Worm (Caenorhabditis elegans) whole organism, L1 larva: ENCODE measurements around the gene drr-2.

Experiments
- C04F5.9 ChIP-seq: sonication (generic microtip); optimal IDR thresholded peaks from 2 replicates; lab custom pipeline; 2016; ENCODE audit warnings: missing genetic modification characterization, missing compliant biosample characterization
- aly-2 ChIP-seq: fragments of 150-350 bp; optimal IDR thresholded peaks from 2 replicates; lab custom pipeline; 2014; ENCODE audit warnings: missing biosample characterization, missing genetic modification characterization
- ces-1 ChIP-seq: fragments of 150-350 bp; optimal IDR thresholded peaks from 2 replicates; lab custom pipeline; 2014; ENCODE audit warnings: missing biosample characterization, missing genetic modification reagents, missing genetic modification characterization
- elt-3 ChIP-seq, 6 experiments: fragments of 150-350 bp in 1 of 6; sonication (generic microtip); optimal IDR thresholded peaks; 2 replicates each; lab custom pipeline; 2017 to 2018; ENCODE audit warnings: missing biosample characterization in 6 of 6, missing genetic modification characterization in 6 of 6, inconsistent platforms in 1 of 6
- lin-35 ChIP-seq, 2 experiments: fragments of 150-350 bp; optimal IDR thresholded peaks; 2 replicates each; lab custom pipeline; 2014; ENCODE audit warnings: missing biosample characterization in 2 of 2, missing genetic modification characterization in 2 of 2, missing genetic modification reagents in 2 of 2
- lin-39 ChIP-seq: fragments of 150-350 bp; optimal IDR thresholded peaks from 2 replicates; lab custom pipeline; 2014; ENCODE audit warnings: missing biosample characterization, missing genetic modification reagents, missing genetic modification characterization
- mef-2 ChIP-seq: fragments of 150-350 bp; optimal IDR thresholded peaks from 2 replicates; lab custom pipeline; 2014; ENCODE audit warnings: missing biosample characterization, missing genetic modification characterization
- zag-1 ChIP-seq: fragments of 150-350 bp; optimal IDR thresholded peaks from 2 replicates; lab custom pipeline; 2014; ENCODE audit warnings: missing biosample characterization, missing genetic modification characterization

- TF ChIP-seq lin-35 (GFP tag; optimal IDR thresholded peaks at IDR 0.05; lab: Kevin White, UChicago) (no peak), aly-2 (tag; lab: Kevin White, UChicago) (no peak), elt-3 (tag; optimal IDR thresholded peaks at IDR 0.05; lab: Kevin White, UChicago) (no peak), mef-2 (no peak), lin-39 (no peak), zag-1 (tag; lab: Kevin White, UChicago) (no peak), C04F5.9 (no peak), ces-1 (GFP tag; lab: Kevin White, UChicago) (no peak)
These were observed 14.6 kb upstream of the drr-2 start for ce11 chrIII:13657975-13658374.
